Worm (Caenorhabditis elegans) whole organism, late embryonic: Measurements from ENCODE around the gene K08E4.2.

Source experiments
- C08G9.2 ChIP-seq: sonication (generic microtip); optimal IDR thresholded peaks from 2 replicates; lab custom pipeline; 2016; ENCODE audit warnings: mild to moderate bottlenecking, missing genetic modification characterization, moderate library complexity, missing compliant biosample characterization
- C38D4.7 ChIP-seq: fragments of 200-800 bp; sonication (Bioruptor generic); optimal IDR thresholded peaks from 2 replicates; lab custom pipeline; 2018; ENCODE audit warnings: mild to moderate bottlenecking, missing genetic modification characterization, moderate library complexity, missing compliant biosample characterization
- F13H6.1 ChIP-seq: sonication (generic microtip); optimal IDR thresholded peaks from 2 replicates; lab custom pipeline; 2016; ENCODE audit warnings: missing genetic modification characterization, missing compliant biosample characterization
- K02D7.2 ChIP-seq: sonication (generic microtip); optimal IDR thresholded peaks from 2 replicates; lab custom pipeline; 2017; ENCODE audit warnings: mild to moderate bottlenecking, missing genetic modification characterization, missing compliant biosample characterization
- K09A11.1 ChIP-seq: sonication (generic microtip); optimal IDR thresholded peaks from 2 replicates; lab custom pipeline; 2017; ENCODE audit warnings: antibody characterized with exemption, mild to moderate bottlenecking, missing genetic modification characterization, missing compliant biosample characterization; ENCODE audit not compliant: insufficient read depth
- Y22D7AL.16 ChIP-seq: sonication (generic microtip); optimal IDR thresholded peaks from 2 replicates; lab custom pipeline; 2016; ENCODE audit warnings: missing genetic modification characterization, missing compliant biosample characterization
- ama-1 ChIP-seq: fragments of 150-350 bp; optimal IDR thresholded peaks from 2 replicates; lab custom pipeline; 2014
- ceh-14 ChIP-seq: sonication (generic microtip); optimal IDR thresholded peaks from 2 replicates; lab custom pipeline; 2016; ENCODE audit warnings: missing genotype, missing genetic modification characterization, missing compliant biosample characterization
- ceh-18 ChIP-seq: sonication (generic microtip); optimal IDR thresholded peaks from 2 replicates; lab custom pipeline; 2016; ENCODE audit warnings: missing genetic modification characterization, missing compliant biosample characterization
- ceh-19 ChIP-seq: fragments of 200-800 bp; sonication (Bioruptor generic); optimal IDR thresholded peaks from 2 replicates; lab custom pipeline; 2018; ENCODE audit warnings: mild to moderate bottlenecking, missing genetic modification characterization, missing compliant biosample characterization
- ceh-2 ChIP-seq: sonication (generic microtip); optimal IDR thresholded peaks from 2 replicates; lab custom pipeline; 2016; ENCODE audit warnings: missing genotype, missing genetic modification characterization, missing compliant biosample characterization
- ceh-24 ChIP-seq: sonication (generic microtip); optimal IDR thresholded peaks from 2 replicates; lab custom pipeline; 2016; ENCODE audit warnings: mild to moderate bottlenecking, missing genetic modification characterization, missing compliant biosample characterization
- ceh-31 ChIP-seq: sonication (generic microtip); optimal IDR thresholded peaks from 2 replicates; lab custom pipeline; 2016; ENCODE audit warnings: missing genetic modification characterization, missing compliant biosample characterization
- ceh-34 ChIP-seq: sonication (generic microtip); optimal IDR thresholded peaks from 2 replicates; lab custom pipeline; 2016; ENCODE audit warnings: mild to moderate bottlenecking, missing genetic modification characterization, missing compliant biosample characterization
- ceh-48 ChIP-seq: sonication (generic microtip); optimal IDR thresholded peaks from 2 replicates; lab custom pipeline; 2016; ENCODE audit warnings: missing genetic modification characterization, inconsistent platforms, missing compliant biosample characterization
- ceh-6 ChIP-seq: fragments of 200-800 bp; sonication (Bioruptor generic); optimal IDR thresholded peaks from 2 replicates; lab custom pipeline; 2018; ENCODE audit warnings: mild to moderate bottlenecking, missing genetic modification characterization, missing compliant biosample characterization
- ceh-9 ChIP-seq: sonication (generic microtip); optimal IDR thresholded peaks from 2 replicates; lab custom pipeline; 2016; ENCODE audit warnings: mild to moderate bottlenecking, missing genetic modification characterization, inconsistent platforms, missing compliant biosample characterization
- che-1 ChIP-seq: sonication (generic microtip); optimal IDR thresholded peaks from 2 replicates; lab custom pipeline; 2016; ENCODE audit warnings: mild to moderate bottlenecking, missing genetic modification characterization, missing compliant biosample characterization
- dmd-4 ChIP-seq: sonication (generic microtip); optimal IDR thresholded peaks from 2 replicates; lab custom pipeline; 2016; ENCODE audit warnings: borderline replicate concordance, missing genetic modification characterization, missing compliant biosample characterization
- dve-1 ChIP-seq: sonication (generic microtip); optimal IDR thresholded peaks from 2 replicates; lab custom pipeline; 2017; ENCODE audit warnings: antibody characterized with exemption, mild to moderate bottlenecking, missing genetic modification characterization, missing compliant biosample characterization
- elt-2 ChIP-seq: sonication (generic microtip); optimal IDR thresholded peaks from 2 replicates; lab custom pipeline; 2016; ENCODE audit warnings: missing genetic modification reagents, missing genetic modification characterization, missing compliant biosample characterization
- eyg-1 ChIP-seq: sonication (generic microtip); optimal IDR thresholded peaks from 2 replicates; lab custom pipeline; 2016; ENCODE audit warnings: missing genotype, missing genetic modification characterization, missing compliant biosample characterization
- fax-1 ChIP-seq: sonication (generic microtip); optimal IDR thresholded peaks from 2 replicates; lab custom pipeline; 2016; ENCODE audit warnings: missing genotype, missing genetic modification characterization, missing compliant biosample characterization
- fkh-10 ChIP-seq: fragments of 150-350 bp; optimal IDR thresholded peaks from 2 replicates; lab custom pipeline; 2014; ENCODE audit warnings: missing biosample characterization, missing genetic modification reagents, missing genetic modification characterization
- fkh-6 ChIP-seq: sonication (generic microtip); optimal IDR thresholded peaks from 2 replicates; lab custom pipeline; 2016; ENCODE audit warnings: missing genetic modification characterization, missing compliant biosample characterization
- gmeb-2 ChIP-seq: sonication (generic microtip); optimal IDR thresholded peaks from 2 replicates; lab custom pipeline; 2016; ENCODE audit warnings: missing genetic modification characterization, inconsistent platforms, missing compliant biosample characterization
- hlh-13 ChIP-seq: fragments of 200-800 bp; sonication (Bioruptor generic); optimal IDR thresholded peaks from 2 replicates; lab custom pipeline; 2018; ENCODE audit warnings: mild to moderate bottlenecking, missing genetic modification characterization, missing compliant biosample characterization
- hlh-15 ChIP-seq: sonication (generic microtip); optimal IDR thresholded peaks from 2 replicates; lab custom pipeline; 2016; ENCODE audit warnings: missing genetic modification characterization, missing compliant biosample characterization
- hlh-30 ChIP-seq: sonication (generic microtip); optimal IDR thresholded peaks from 2 replicates; lab custom pipeline; 2017; ENCODE audit warnings: antibody characterized with exemption, missing genetic modification characterization, missing compliant biosample characterization; ENCODE audit not compliant: insufficient read depth
- hlh-6 ChIP-seq: sonication (generic microtip); optimal IDR thresholded peaks from 2 replicates; lab custom pipeline; 2016; ENCODE audit warnings: missing genotype, missing genetic modification characterization, missing compliant biosample characterization
- lin-11 ChIP-seq: fragments of 200-800 bp; sonication (Bioruptor generic); optimal IDR thresholded peaks from 2 replicates; lab custom pipeline; 2018; ENCODE audit warnings: mild to moderate bottlenecking, missing genetic modification characterization, missing compliant biosample characterization
- madf-2 ChIP-seq: sonication (generic microtip); optimal IDR thresholded peaks from 2 replicates; lab custom pipeline; 2017; ENCODE audit warnings: missing genetic modification characterization, missing compliant biosample characterization
- mec-3 ChIP-seq: sonication (generic microtip); optimal IDR thresholded peaks from 2 replicates; lab custom pipeline; 2016; ENCODE audit warnings: borderline replicate concordance, missing genetic modification characterization, missing compliant biosample characterization
- nfya-1 ChIP-seq: sonication (generic microtip); optimal IDR thresholded peaks from 2 replicates; lab custom pipeline; 2017; ENCODE audit warnings: missing genetic modification characterization, mild to moderate bottlenecking, missing compliant biosample characterization, antibody characterized with exemption, moderate library complexity
- nhr-232 ChIP-seq: sonication (generic microtip); optimal IDR thresholded peaks from 2 replicates; lab custom pipeline; 2016; ENCODE audit warnings: missing genetic modification characterization, missing compliant biosample characterization
- npax-4 ChIP-seq: sonication (generic microtip); optimal IDR thresholded peaks from 2 replicates; lab custom pipeline; 2016; ENCODE audit warnings: missing genetic modification characterization, missing compliant biosample characterization
- odd-2 ChIP-seq: sonication (generic microtip); optimal IDR thresholded peaks from 2 replicates; lab custom pipeline; 2017; ENCODE audit warnings: antibody characterized with exemption, mild to moderate bottlenecking, missing genetic modification characterization, missing compliant biosample characterization
- pat-9 ChIP-seq: fragments of 200-800 bp; sonication (Bioruptor generic); optimal IDR thresholded peaks from 2 replicates; lab custom pipeline; 2018; ENCODE audit warnings: mild to moderate bottlenecking, missing genetic modification characterization, moderate library complexity, missing compliant biosample characterization
- pax-1 ChIP-seq: fragments of 150-350 bp; optimal IDR thresholded peaks from 2 replicates; lab custom pipeline; 2014; ENCODE audit warnings: missing biosample characterization, missing genetic modification characterization
- pha-2 ChIP-seq: sonication (generic microtip); optimal IDR thresholded peaks from 2 replicates; lab custom pipeline; 2017; ENCODE audit warnings: mild to moderate bottlenecking, missing genetic modification characterization, missing compliant biosample characterization
- pha-4 ChIP-seq: fragments of 150-350 bp; optimal IDR thresholded peaks from 2 replicates; lab custom pipeline; 2018; ENCODE audit warnings: missing biosample characterization, missing genetic modification reagents, missing genetic modification characterization
- pros-1 ChIP-seq: fragments of 150-350 bp; optimal IDR thresholded peaks from 2 replicates; lab custom pipeline; 2014; ENCODE audit warnings: missing biosample characterization, missing genetic modification reagents, missing genetic modification characterization
- ref-2 ChIP-seq: sonication (generic microtip); optimal IDR thresholded peaks from 2 replicates; lab custom pipeline; 2016; ENCODE audit warnings: missing genetic modification characterization, missing compliant biosample characterization
- sdc-2 ChIP-seq: sonication (generic microtip); optimal IDR thresholded peaks from 2 replicates; lab custom pipeline; 2016; ENCODE audit warnings: missing genotype, missing genetic modification characterization, missing compliant biosample characterization
- sox-2 ChIP-seq: fragments of 200-800 bp; sonication (Bioruptor generic); IDR thresholded peaks from 2 replicates; pipeline ENCODE4 v1.3.6; 2022; ENCODE audit warnings: missing genetic modification reagents, missing genetic modification characterization, missing compliant biosample characterization
- sox-4 ChIP-seq: sonication (generic microtip); optimal IDR thresholded peaks from 2 replicates; lab custom pipeline; 2017; ENCODE audit warnings: mild to moderate bottlenecking, missing genetic modification characterization, inconsistent platforms, missing compliant biosample characterization
- syd-9 ChIP-seq: sonication (generic microtip); optimal IDR thresholded peaks from 2 replicates; lab custom pipeline; 2016; ENCODE audit warnings: mild to moderate bottlenecking, missing genetic modification characterization, moderate library complexity, missing compliant biosample characterization
- tbx-2 ChIP-seq: sonication (generic microtip); optimal IDR thresholded peaks from 2 replicates; lab custom pipeline; 2016; ENCODE audit warnings: missing genetic modification characterization, missing compliant biosample characterization
- unc-3 ChIP-seq, 2 experiments: fragments of 200-800 bp in 1 of 2; sonication (Bioruptor generic) in 1 of 2; sonication (generic microtip) in 1 of 2; conservative IDR thresholded peaks in 1 of 2; optimal IDR thresholded peaks in 1 of 2; 2 replicates each; pipeline versions ENCODE4 v1.3.6 to Lab custom; 2016 to 2022; ENCODE audit warnings: missing compliant biosample characterization in 2 of 2, missing genetic modification characterization in 2 of 2, missing genetic modification reagents in 1 of 2
- unc-42 ChIP-seq: sonication (generic microtip); optimal IDR thresholded peaks from 2 replicates; lab custom pipeline; 2016; ENCODE audit warnings: missing genotype, missing genetic modification characterization, missing compliant biosample characterization
- zip-5 ChIP-seq: sonication (generic microtip); optimal IDR thresholded peaks from 2 replicates; lab custom pipeline; 2016; ENCODE audit warnings: missing genetic modification characterization, missing compliant biosample characterization
- ztf-16 ChIP-seq: sonication (generic microtip); optimal IDR thresholded peaks from 2 replicates; lab custom pipeline; 2017; ENCODE audit warnings: missing genetic modification characterization, missing compliant biosample characterization

Gene K08E4.2

ce11 chrIV:12086498-12086897 is 30.0 kb upstream of the K08E4.2 start:
- peak; percentile 48 for TF ChIP-seq ref-2 (tag; lab: Kevin White, UChicago)
- peak; percentile 69 for TF ChIP-seq elt-2
- peak; percentile 28 for TF ChIP-seq ceh-14 (tag; lab: Kevin White, UChicago)
- TF ChIP-seq npax-4 (tag; lab: Kevin White, UChicago), result peak; percentile 32
- TF ChIP-seq ceh-6, result peak; percentile 54
- peak; percentile 68 for TF ChIP-seq gmeb-2 (tag; lab: Kevin White, UChicago)
- TF ChIP-seq pax-1 (tag; lab: Kevin White, UChicago), result no peak
- peak; percentile 44 for TF ChIP-seq fax-1 (tag; lab: Kevin White, UChicago)
- peak; percentile 54 for TF ChIP-seq nhr-232 (tag; lab: Kevin White, UChicago)
- no peak for TF ChIP-seq odd-2 (tag; lab: Kevin White, UChicago)
- peak; percentile 61 for TF ChIP-seq tbx-2
- TF ChIP-seq sox-4, result peak; percentile 45
- TF ChIP-seq ceh-24 (tag; lab: Kevin White, UChicago), result peak; percentile 22
- TF ChIP-seq ztf-16 (tag; lab: Kevin White, UChicago), result peak; percentile 63
- no peak for TF ChIP-seq ceh-9 (tag; lab: Kevin White, UChicago)
- no peak for TF ChIP-seq dve-1
- TF ChIP-seq sdc-2 (tag; lab: Kevin White, UChicago), result peak; percentile 66
- TF ChIP-seq F13H6.1 (tag; lab: Kevin White, UChicago), result no peak
- peak; percentile 60 for TF ChIP-seq pha-2 (tag; lab: Kevin White, UChicago)
- TF ChIP-seq hlh-30 (tag; lab: Kevin White, UChicago), result peak; percentile 68
- TF ChIP-seq K09A11.1 (tag; lab: Kevin White, UChicago), result peak; percentile 12
- TF ChIP-seq ceh-34 (tag; lab: Kevin White, UChicago), result peak; percentile 38
- peak; percentile 71 for TF ChIP-seq zip-5
- TF ChIP-seq hlh-13 (GFP tag; lab: Kevin White, UChicago), result peak; percentile 62
- TF ChIP-seq K02D7.2 (tag; lab: Kevin White, UChicago), result peak; percentile 51
- TF ChIP-seq mec-3 (tag; lab: Kevin White, UChicago), result peak; percentile 4
- peak; percentile 25; the same call in 1 of the 2 replicates for TF ChIP-seq sox-2 (GFP tag; lab: Robert Waterston, UW)
- no peak for TF ChIP-seq unc-3 (GFP tag; conservative IDR thresholded peaks at IDR 0.05; lab: Robert Waterston, UW)
- TF ChIP-seq unc-3 (tag; optimal IDR thresholded peaks at IDR 0.05; lab: Kevin White, UChicago), result peak; percentile 4
- peak; percentile 23 for TF ChIP-seq ceh-31 (tag; lab: Kevin White, UChicago)
- peak; percentile 76 for TF ChIP-seq pat-9 (tag; lab: Kevin White, UChicago)
- peak; percentile 46 for TF ChIP-seq lin-11 (tag; lab: Kevin White, UChicago)
- TF ChIP-seq dmd-4 (tag; lab: Kevin White, UChicago), result peak; percentile 15
- peak; percentile 19 for TF ChIP-seq ceh-18
- peak; percentile 62 for TF ChIP-seq fkh-6
- TF ChIP-seq pha-4 (tag; lab: Kevin White, UChicago), result no peak
- TF ChIP-seq fkh-10 (GFP tag; lab: Kevin White, UChicago), result no peak
- peak; percentile 49 for TF ChIP-seq che-1 (tag; lab: Kevin White, UChicago)
- peak; percentile 36 for TF ChIP-seq ceh-48 (tag; lab: Kevin White, UChicago)
- TF ChIP-seq eyg-1 (tag; lab: Kevin White, UChicago), result no peak
- TF ChIP-seq hlh-6 (tag; lab: Kevin White, UChicago), result peak; percentile 67
- TF ChIP-seq Y22D7AL.16 (tag; lab: Kevin White, UChicago), result peak; percentile 7
- no peak for TF ChIP-seq C38D4.7 (GFP tag; lab: Kevin White, UChicago)
- TF ChIP-seq nfya-1 (tag; lab: Kevin White, UChicago), result peak; percentile 45
- TF ChIP-seq ceh-2 (tag; lab: Kevin White, UChicago), result peak; percentile 65
- peak; percentile 55 for TF ChIP-seq madf-2 (tag; lab: Kevin White, UChicago)
- peak; percentile 36 for TF ChIP-seq ceh-19 (GFP tag; lab: Kevin White, UChicago)
- TF ChIP-seq C08G9.2 (tag; lab: Kevin White, UChicago), result peak; percentile 59
- TF ChIP-seq pros-1 (tag; lab: Kevin White, UChicago), result no peak
- peak; percentile 30 for TF ChIP-seq syd-9 (tag; lab: Kevin White, UChicago)
- no peak for TF ChIP-seq unc-42
- TF ChIP-seq ama-1 (lab: Kevin White, UChicago), result no peak
- TF ChIP-seq hlh-15 (tag; lab: Kevin White, UChicago), result peak; percentile 38
